Fruit fly (Drosophila melanogaster) whole organism, embryonic: Measurements from ENCODE around the gene ssp.
A peak's percentile ranks its signal among the peaks of the same experiment; 100 is the strongest.

Experiments used
- Awh ChIP-seq: fragments of 200-800 bp; sonication (Bioruptor generic); IDR thresholded peaks from 2 replicates; pipeline ENCODE4, ENCODE4 v1.3.6; 2022; ENCODE audit warnings: missing biosample characterization, missing genetic modification characterization
- CG10274 ChIP-seq: fragments of 200-800 bp; sonication (Bioruptor generic); optimal IDR thresholded peaks from 3 replicates; lab custom pipeline; 2017; ENCODE audit warnings: missing biosample characterization, mild to moderate bottlenecking, missing genetic modification characterization
- CG10321 ChIP-seq: fragments of 200-800 bp; sonication (Bioruptor generic); IDR thresholded peaks from 2 replicates; pipeline ENCODE4 v1.3.6; 2022; ENCODE audit warnings: missing biosample characterization, missing genetic modification characterization
- CG17328 ChIP-seq: fragments of 200-800 bp; sonication (Bioruptor generic); IDR thresholded peaks from 2 replicates; pipeline ENCODE4 v1.3.6; 2022; ENCODE audit warnings: missing biosample characterization, missing genetic modification characterization
- CG2678 ChIP-seq: fragments of 200-800 bp; sonication (Bioruptor generic); optimal IDR thresholded peaks from 3 replicates; lab custom pipeline; 2019; ENCODE audit warnings: missing biosample characterization, mild to moderate bottlenecking, missing genetic modification characterization, moderate library complexity
- CG30020 ChIP-seq: fragments of 200-800 bp; optimal IDR thresholded peaks from 2 replicates; lab custom pipeline; 2019; ENCODE audit warnings: missing biosample characterization, mild to moderate bottlenecking, missing genetic modification characterization, moderate library complexity
- CG3163 ChIP-seq: fragments of 200-800 bp; sonication (Bioruptor generic); optimal IDR thresholded peaks from 3 replicates; lab custom pipeline; 2016; ENCODE audit warnings: missing biosample characterization, missing genetic modification characterization
- CG34376 ChIP-seq: fragments of 200-800 bp; sonication (Bioruptor generic); optimal IDR thresholded peaks from 2 replicates; lab custom pipeline; 2018; ENCODE audit warnings: missing biosample characterization, mild to moderate bottlenecking, missing genetic modification characterization
- CG3838 ChIP-seq: fragments of 200-800 bp; sonication (Bioruptor generic); optimal IDR thresholded peaks from 3 replicates; lab custom pipeline; 2016; ENCODE audit warnings: missing biosample characterization, missing genetic modification characterization
- CG3995 ChIP-seq: fragments of 200-800 bp; sonication (Bioruptor generic); optimal IDR thresholded peaks from 3 replicates; lab custom pipeline; 2016; ENCODE audit warnings: missing biosample characterization, missing genetic modification characterization
- CG5180 ChIP-seq: fragments of 200-800 bp; sonication (Bioruptor generic); optimal IDR thresholded peaks from 3 replicates; lab custom pipeline; 2017; ENCODE audit warnings: missing biosample characterization, missing genetic modification characterization, mild to moderate bottlenecking, moderate library complexity, missing genetic modification reagents
- CG7556 ChIP-seq: fragments of 200-800 bp; sonication (Bioruptor generic); optimal IDR thresholded peaks from 2 replicates; lab custom pipeline; 2017; ENCODE audit warnings: missing biosample characterization, mild to moderate bottlenecking, missing genetic modification characterization
- CG9817 ChIP-seq: fragments of 200-800 bp; sonication (Bioruptor generic); optimal IDR thresholded peaks from 2 replicates; lab custom pipeline; 2018; ENCODE audit warnings: missing biosample characterization, mild to moderate bottlenecking, missing genetic modification characterization, moderate library complexity
- D ChIP-seq, 2 experiments: fragments of 200-800 bp in 1 of 2; fragments of >200 bp in 1 of 2; sonication (Bioruptor generic) in 1 of 2; optimal IDR thresholded peaks; 2 replicates in 1 of 2; 3 replicates in 1 of 2; lab custom pipeline; 2017; ENCODE audit warnings: mild to moderate bottlenecking in 1 of 2, missing biosample characterization in 1 of 2, missing genetic modification characterization in 1 of 2, missing genetic modification reagents in 1 of 2
- Dad ChIP-seq: fragments of 200-800 bp; sonication (Bioruptor generic); optimal IDR thresholded peaks from 3 replicates; lab custom pipeline; 2016; ENCODE audit warnings: missing biosample characterization, missing genetic modification characterization
- Dip3 ChIP-seq: fragments of 200-800 bp; sonication (Bioruptor generic); optimal IDR thresholded peaks from 3 replicates; lab custom pipeline; 2016; ENCODE audit warnings: missing biosample characterization, missing genetic modification characterization
- Dp ChIP-seq: fragments of 200-800 bp; sonication (Bioruptor generic); optimal IDR thresholded peaks from 2 replicates; lab custom pipeline; 2018; ENCODE audit warnings: missing biosample characterization, mild to moderate bottlenecking, missing genetic modification characterization, moderate library complexity
- Gsc ChIP-seq: fragments of 200-800 bp; sonication (Bioruptor generic); IDR thresholded peaks from 2 replicates; pipeline ENCODE4 v1.3.6; 2022; ENCODE audit warnings: missing biosample characterization, missing genetic modification characterization
- HLH54F ChIP-seq: fragments of 200-800 bp; sonication (Bioruptor generic); optimal IDR thresholded peaks from 3 replicates; lab custom pipeline; 2016; ENCODE audit warnings: missing biosample characterization, missing genetic modification characterization
- Hsf ChIP-seq: fragments of 200-800 bp; sonication (Bioruptor generic); optimal IDR thresholded peaks from 3 replicates; lab custom pipeline; 2016; ENCODE audit warnings: missing biosample characterization, missing genetic modification characterization
- MBD-R2 ChIP-seq: fragments of 200-800 bp; sonication (Bioruptor generic); IDR thresholded peaks from 2 replicates; pipeline ENCODE4 v1.3.6; 2022; ENCODE audit warnings: missing biosample characterization, missing genetic modification characterization
- MESR4 ChIP-seq: fragments of 200-800 bp; sonication (Bioruptor generic); optimal IDR thresholded peaks from 2 replicates; lab custom pipeline; 2018; ENCODE audit warnings: missing biosample characterization, mild to moderate bottlenecking, missing genetic modification characterization, moderate library complexity
- Meics ChIP-seq: fragments of 200-800 bp; sonication (Bioruptor generic); optimal IDR thresholded peaks from 2 replicates; lab custom pipeline; 2017; ENCODE audit warnings: missing biosample characterization, mild to moderate bottlenecking, missing genetic modification characterization
- NK7.1 ChIP-seq: fragments of 200-800 bp; sonication (Bioruptor generic); optimal IDR thresholded peaks from 3 replicates; lab custom pipeline; 2016; ENCODE audit warnings: missing biosample characterization, missing genetic modification characterization
- Oli ChIP-seq: fragments of 200-800 bp; sonication (Bioruptor generic); optimal IDR thresholded peaks from 2 replicates; lab custom pipeline; 2018; ENCODE audit warnings: missing biosample characterization, mild to moderate bottlenecking, missing genetic modification characterization, moderate library complexity
- Rfx ChIP-seq: fragments of 200-800 bp; sonication (Bioruptor generic); IDR thresholded peaks from 2 replicates; pipeline ENCODE4 v1.3.6; 2022; ENCODE audit warnings: missing biosample characterization, missing genetic modification characterization
- ase ChIP-seq: fragments of 200-800 bp; sonication (Bioruptor generic); IDR thresholded peaks from 3 replicates; pipeline ENCODE4 v1.3.6; 2022; ENCODE audit warnings: missing biosample characterization, missing genetic modification characterization
- chn ChIP-seq: fragments of 200-800 bp; sonication (Bioruptor generic); optimal IDR thresholded peaks from 2 replicates; lab custom pipeline; 2016; ENCODE audit warnings: missing biosample characterization, missing genetic modification characterization
- crc ChIP-seq: fragments of 200-800 bp; sonication (Bioruptor generic); optimal IDR thresholded peaks from 2 replicates; lab custom pipeline; 2016; ENCODE audit warnings: missing biosample characterization, missing genetic modification characterization
- en ChIP-seq: fragments of 200-800 bp; sonication (Bioruptor generic); optimal IDR thresholded peaks from 2 replicates; lab custom pipeline; 2016; ENCODE audit warnings: missing biosample characterization, missing genetic modification characterization
- eve ChIP-seq, 2 experiments: fragments of >200 bp; optimal IDR thresholded peaks; 2 replicates each; lab custom pipeline; 2017; ENCODE audit warnings: missing biosample characterization in 2 of 2, missing genetic modification characterization in 2 of 2
- ewg ChIP-seq: fragments of 200-800 bp; sonication (Bioruptor generic); optimal IDR thresholded peaks from 3 replicates; lab custom pipeline; 2017; ENCODE audit warnings: mild to moderate bottlenecking, missing biosample characterization, missing genetic modification reagents, missing genetic modification characterization
- eyg ChIP-seq: fragments of 200-800 bp; sonication (Bioruptor generic); optimal IDR thresholded peaks from 3 replicates; lab custom pipeline; 2016; ENCODE audit warnings: missing biosample characterization, missing genetic modification characterization
- ham ChIP-seq: fragments of 200-800 bp; sonication (Bioruptor generic); IDR thresholded peaks from 2 replicates; pipeline ENCODE4 v1.3.6; 2022; ENCODE audit warnings: missing biosample characterization, missing genetic modification characterization
- her ChIP-seq: fragments of 200-800 bp; sonication (Bioruptor generic); optimal IDR thresholded peaks from 2 replicates; lab custom pipeline; 2016; ENCODE audit warnings: missing biosample characterization, missing genetic modification characterization
- ken ChIP-seq: fragments of 200-800 bp; sonication (Bioruptor generic); IDR thresholded peaks from 3 replicates; pipeline ENCODE4 v1.3.6; 2022; ENCODE audit warnings: missing biosample characterization, missing genetic modification characterization
- lmd ChIP-seq: fragments of 200-800 bp; sonication (Bioruptor generic); IDR thresholded peaks from 2 replicates; pipeline ENCODE4 v1.3.6; 2022; ENCODE audit warnings: missing biosample characterization, missing genetic modification characterization
- lola ChIP-seq, 3 experiments: fragments of >200 bp in 2 of 3; fragments of 200-800 bp in 1 of 3; sonication (Bioruptor generic) in 1 of 3; optimal IDR thresholded peaks; 2 replicates each; lab custom pipeline; 2017 to 2019; ENCODE audit warnings: missing biosample characterization in 3 of 3, missing genetic modification characterization in 3 of 3, mild to moderate bottlenecking in 1 of 3, moderate library complexity in 1 of 3
- otp ChIP-seq: fragments of 200-800 bp; sonication (Bioruptor generic); IDR thresholded peaks from 3 replicates; pipeline ENCODE4, ENCODE4 v1.3.6; 2022; ENCODE audit warnings: missing biosample characterization, missing genetic modification characterization
- pan ChIP-seq, 4 experiments: fragments of >200 bp in 3 of 4; fragments of 200-800 bp in 1 of 4; sonication (Bioruptor generic) in 1 of 4; optimal IDR thresholded peaks in 3 of 4; IDR thresholded peaks in 1 of 4; 2 replicates each; pipeline versions ENCODE4 v1.3.6 to Lab custom; 2017 to 2022; ENCODE audit warnings: missing biosample characterization in 2 of 4, missing genetic modification characterization in 2 of 4, mixed read lengths in 1 of 4
- pita ChIP-seq: fragments of 200-800 bp; sonication (Bioruptor generic); optimal IDR thresholded peaks from 2 replicates; lab custom pipeline; 2017; ENCODE audit warnings: missing biosample characterization, mild to moderate bottlenecking, missing genetic modification characterization
- sc ChIP-seq, 3 experiments: fragments of >200 bp in 2 of 3; fragments of 200-800 bp in 1 of 3; sonication (Bioruptor generic) in 1 of 3; optimal IDR thresholded peaks; 2 replicates in 2 of 3; 3 replicates in 1 of 3; lab custom pipeline; 2017; ENCODE audit warnings: mild to moderate bottlenecking in 1 of 3, missing biosample characterization in 1 of 3, missing genetic modification characterization in 1 of 3, missing genetic modification reagents in 1 of 3
- sisA ChIP-seq: fragments of 200-800 bp; sonication (Bioruptor generic); IDR thresholded peaks from 2 replicates; pipeline ENCODE4 v1.3.6; 2022; ENCODE audit warnings: missing biosample characterization, missing genetic modification characterization
- tap ChIP-seq: fragments of 200-800 bp; optimal IDR thresholded peaks from 3 replicates; lab custom pipeline; 2019; ENCODE audit warnings: missing biosample characterization, mild to moderate bottlenecking, missing genetic modification characterization, moderate library complexity
- tin ChIP-seq: fragments of 200-800 bp; sonication (Bioruptor generic); optimal IDR thresholded peaks from 3 replicates; lab custom pipeline; 2016; ENCODE audit warnings: missing biosample characterization, missing genetic modification characterization
- ttk ChIP-seq: fragments of 200-800 bp; sonication (Bioruptor generic); IDR thresholded peaks from 2 replicates; pipeline ENCODE4 v2.1.2; 2022; ENCODE audit warnings: missing biosample characterization, missing genetic modification characterization
- unc-4 ChIP-seq: fragments of 200-800 bp; sonication (Bioruptor generic); IDR thresholded peaks from 2 replicates; pipeline ENCODE4 v1.3.6; 2022; ENCODE audit warnings: missing biosample characterization, missing genetic modification characterization; ENCODE audit not compliant: partially characterized antibody
- z ChIP-seq: fragments of 200-800 bp; sonication (Bioruptor generic); IDR thresholded peaks from 3 replicates; pipeline ENCODE4 v1.3.6; 2022; ENCODE audit warnings: missing biosample characterization, missing genetic modification characterization
- zfh1 ChIP-seq: fragments of 200-800 bp; sonication (Bioruptor generic); IDR thresholded peaks from 3 replicates; pipeline ENCODE4 v1.3.6; 2022; ENCODE audit warnings: missing biosample characterization, missing genetic modification characterization

Gene ssp

DNA sequence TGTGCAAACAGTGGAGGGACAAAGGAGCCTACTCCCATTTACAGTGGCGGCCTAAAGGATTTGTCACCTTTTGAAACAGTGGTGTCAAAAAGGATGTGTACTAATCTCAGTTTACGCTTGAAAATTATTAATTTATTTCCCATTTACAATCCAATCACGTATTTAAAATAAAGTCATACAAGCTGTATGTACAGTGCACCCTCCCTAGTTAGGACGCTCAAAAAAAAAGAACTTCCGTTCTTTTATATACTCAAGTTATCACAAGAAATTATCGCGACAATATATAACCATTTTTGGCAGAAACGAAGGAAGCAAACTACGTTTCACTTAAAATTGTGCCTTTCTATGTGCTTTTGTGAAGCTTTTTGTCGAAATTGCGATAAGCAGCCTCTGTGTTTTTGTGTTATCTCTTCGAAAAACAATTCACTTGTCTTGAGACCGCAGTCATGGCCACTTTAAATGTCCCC lies 21.2 kb downstream of the ssp start (continued):
- TF ChIP-seq lmd = peak; percentile 45; the same call in 1 of the 2 replicates
- TF ChIP-seq sc (optimal IDR thresholded peaks at IDR 0.05; lab: Kevin White, UChicago) = no peak
- TF ChIP-seq sc (GFP tag; optimal IDR thresholded peaks at IDR 0.05; lab: Kevin White, UChicago) = no peak
- TF ChIP-seq her (GFP tag; lab: Kevin White, UChicago) = peak; percentile 25
- TF ChIP-seq Dp = no peak
- TF ChIP-seq ewg (GFP tag; lab: Kevin White, UChicago) = peak; percentile 11
- TF ChIP-seq HLH54F (GFP tag; lab: Kevin White, UChicago) = peak; percentile 47
- peak; percentile 77 for TF ChIP-seq CG2678 (tag; lab: Kevin White, UChicago)
- 0 out of 2 replicates have a peak, but pooled peaks have one; percentile 44 for TF ChIP-seq ttk (GFP tag; lab: Robert Waterston, UW)
- peak; percentile 27 for TF ChIP-seq en
- no peak for TF ChIP-seq NK7.1 (GFP tag; lab: Kevin White, UChicago)
- TF ChIP-seq pan (optimal IDR thresholded peaks at IDR 0.05; lab: Kevin White, UChicago) = no peak
- no peak for TF ChIP-seq pan (GFP tag; optimal IDR thresholded peaks at IDR 0.05 in 1 of 2, IDR thresholded peaks at IDR 0.05 in 1 of 2)
- no peak for TF ChIP-seq CG3163
- no peak for TF ChIP-seq tap (tag; lab: Kevin White, UChicago)
- peak; percentile 45 for TF ChIP-seq tin
- TF ChIP-seq CG9817 = peak; percentile 70
- TF ChIP-seq zfh1 (GFP tag; lab: Robert Waterston, UW) = peak; percentile 7; the same call in 1 of the 3 replicates
- no peak for TF ChIP-seq unc-4 (GFP tag; lab: Robert Waterston, UW)
- peak in 1 of 3 experiments; percentile 11 for TF ChIP-seq lola (GFP tag; optimal IDR thresholded peaks at IDR 0.05; lab: Kevin White, UChicago)
- TF ChIP-seq eyg (GFP tag; lab: Kevin White, UChicago) = no peak
- TF ChIP-seq Hsf (GFP tag; lab: Kevin White, UChicago) = peak; percentile 19
- peak; percentile 46 for TF ChIP-seq chn (GFP tag; lab: Kevin White, UChicago)
- TF ChIP-seq Meics (GFP tag; lab: Kevin White, UChicago) = peak; percentile 52
- no peak for TF ChIP-seq D (optimal IDR thresholded peaks at IDR 0.05; lab: Kevin White, UChicago)
- peak; percentile 35 for TF ChIP-seq D (GFP tag; optimal IDR thresholded peaks at IDR 0.05; lab: Kevin White, UChicago)
- TF ChIP-seq Rfx (GFP tag; lab: Robert Waterston, UW) = peak; percentile 55
- no peak for TF ChIP-seq CG3838 (GFP tag; lab: Kevin White, UChicago)
- TF ChIP-seq Oli = peak; percentile 57
- TF ChIP-seq ken (GFP tag; lab: Robert Waterston, UW) = no peak; the same call in 2 of the 3 replicates
- TF ChIP-seq Awh = peak; percentile 48; the same call in 1 of the 2 replicates
- TF ChIP-seq MESR4 = no peak
- no peak for TF ChIP-seq pita (GFP tag; lab: Kevin White, UChicago)
- peak; percentile 5 for TF ChIP-seq Dad (GFP tag; lab: Kevin White, UChicago)
- TF ChIP-seq CG10274 (GFP tag; lab: Kevin White, UChicago) = peak; percentile 34
- TF ChIP-seq ham (GFP tag; lab: Robert Waterston, UW) = no peak
- no peak for TF ChIP-seq CG30020 (tag; lab: Kevin White, UChicago)
- TF ChIP-seq eve (GFP tag; optimal IDR thresholded peaks at IDR 0.05; lab: Kevin White, UChicago) = no peak
- TF ChIP-seq CG10321 (GFP tag; lab: Robert Waterston, UW) = no peak
- peak; percentile 43 for TF ChIP-seq CG7556 (GFP tag; lab: Kevin White, UChicago)
- TF ChIP-seq CG34376 (GFP tag; lab: Kevin White, UChicago) = peak; percentile 11
- TF ChIP-seq otp (GFP tag; lab: Robert Waterston, UW) = no peak
- TF ChIP-seq CG3995 = peak; percentile 22
- TF ChIP-seq CG5180 (GFP tag; lab: Kevin White, UChicago) = peak; percentile 20
- no peak for TF ChIP-seq MBD-R2
- peak; percentile 56 for TF ChIP-seq crc (GFP tag; lab: Kevin White, UChicago)
- TF ChIP-seq sisA (GFP tag; lab: Robert Waterston, UW) = peak; percentile 46; the same call in 1 of the 2 replicates
- TF ChIP-seq Dip3 (GFP tag; lab: Kevin White, UChicago) = peak; percentile 29
- 0 out of 2 replicates have a peak, but pooled peaks have one; percentile 26 for TF ChIP-seq CG17328 (GFP tag; lab: Robert Waterston, UW)
- TF ChIP-seq z (GFP tag; lab: Robert Waterston, UW) = no peak
- no peak for TF ChIP-seq ase (GFP tag; lab: Robert Waterston, UW)
- TF ChIP-seq Gsc = no peak
